Worm (Caenorhabditis elegans) whole organism, L4/young adult: ENCODE data around the gene fbxc-44.

ENCODE experiments used
- W03F9.2 ChIP-seq: fragments of 150-350 bp; optimal IDR thresholded peaks from 2 replicates; lab custom pipeline; 2014; ENCODE audit warnings: missing biosample characterization, missing genetic modification characterization
- dao-5 ChIP-seq: sonication (generic microtip); optimal IDR thresholded peaks from 2 replicates; lab custom pipeline; 2016; ENCODE audit warnings: missing genotype, missing genetic modification characterization, moderate library complexity, missing compliant biosample characterization
- him-1 ChIP-seq: sonication (generic microtip); optimal IDR thresholded peaks from 2 replicates; lab custom pipeline; 2016; ENCODE audit warnings: missing genotype, missing genetic modification reagents, missing genetic modification characterization, missing compliant biosample characterization

The fbxc-44 gene

ce11 chrII:4237701-4238214, at the start of gene fbxc-44, which contains the start of gene C16A11.2:
TSS of gene fbxc-44 (minus strand) at chrII:4237751.
TSS of gene C16A11.2 (plus strand) at chrII:4238203.
- peak; percentile 36 for TF ChIP-seq W03F9.2
- no peak for TF ChIP-seq him-1

- no peak for TF ChIP-seq W03F9.2
- no peak for TF ChIP-seq him-1
- TF ChIP-seq dao-5: no peak
Observed at ce11 chrII:4286921-4287320, 49.4 kb upstream of the fbxc-44 start.

ce11 chrII:4284305-4285193, 47.0 kb upstream of the fbxc-44 start:
- TF ChIP-seq him-1: no peak
- TF ChIP-seq dao-5: no peak
- no peak for TF ChIP-seq W03F9.2

- TF ChIP-seq him-1 (no peak), dao-5 (no peak), W03F9.2 (no peak)
Observed at ce11 chrII:4281743-4282142, 44.2 kb upstream of the fbxc-44 start, which contains the start of gene C01F1.5. TSS of gene C01F1.5 (minus strand) at chrII:4281845.

- TF ChIP-seq dao-5: no peak
- no peak for TF ChIP-seq him-1
- TF ChIP-seq W03F9.2: no peak
Observed at ce11 chrII:4277639-4278038, 40.1 kb upstream of the fbxc-44 start.

- TF ChIP-seq dao-5: no peak
- no peak for TF ChIP-seq W03F9.2
- TF ChIP-seq him-1: no peak
Observed at ce11 chrII:4276924-4277323, 39.4 kb upstream of the fbxc-44 start.

- TF ChIP-seq W03F9.2 (no peak), him-1 (no peak), dao-5 (no peak)
Observed at ce11 chrII:4275637-4276252, 38.2 kb upstream of the fbxc-44 start, which contains the start of gene npr-42. TSS of gene npr-42 (plus strand) at chrII:4276202.

- no peak for TF ChIP-seq him-1
- no peak for TF ChIP-seq dao-5
- TF ChIP-seq W03F9.2: no peak
Observed at ce11 chrII:4267711-4268110, 30.2 kb upstream of the fbxc-44 start.

- no peak for TF ChIP-seq W03F9.2
- TF ChIP-seq dao-5: no peak
- no peak for TF ChIP-seq him-1
Observed at ce11 chrII:4258683-4259082, 21.1 kb upstream of the fbxc-44 start, which contains the start of gene clec-135. TSS of gene clec-135 (minus strand) at chrII:4258783.

ce11 chrII:4256541-4257001, 19.0 kb upstream of the fbxc-44 start, which contains the start of gene C16A11.7:
TSS of gene C16A11.7 (minus strand) at chrII:4256951.
- TF ChIP-seq him-1 (no peak), W03F9.2 (no peak), dao-5 (no peak)

- no peak for TF ChIP-seq dao-5
- TF ChIP-seq him-1: no peak
- no peak for TF ChIP-seq W03F9.2
Observed at ce11 chrII:4246897-4247296, 9.3 kb upstream of the fbxc-44 start, which contains the start of gene gpa-11. TSS of gene gpa-11 (plus strand) at chrII:4247197.

- TF ChIP-seq W03F9.2 (no peak), dao-5 (no peak), him-1 (no peak)
Observed at ce11 chrII:4244959-4245358, 7.4 kb upstream of the fbxc-44 start.

ce11 chrII:4238963-4239362, 1.4 kb upstream of the fbxc-44 start:
- TF ChIP-seq W03F9.2: no peak
- TF ChIP-seq him-1: no peak
- TF ChIP-seq dao-5: no peak

- TF ChIP-seq him-1 (no peak), W03F9.2 (no peak), dao-5 (no peak)
Observed at ce11 chrII:4235959-4236358, 1.6 kb downstream of the fbxc-44 start, which contains the start of gene fbxc-43. TSS of gene fbxc-43 (minus strand) at chrII:4235996.

- TF ChIP-seq him-1 (no peak), W03F9.2 (no peak), dao-5 (no peak)
Observed at ce11 chrII:4230816-4231435, 6.6 kb downstream of the fbxc-44 start, which contains the start of gene C16A11.10. TSS of gene C16A11.10 (plus strand) at chrII:4231385.
